Fruit fly (Drosophila melanogaster) whole organism, prepupa: ENCODE measurements around the gene ppk5.

ENCODE experiments used
- CG10631 ChIP-seq: fragments of 200-800 bp; sonication (Bioruptor generic); optimal IDR thresholded peaks from 2 replicates; lab custom pipeline; 2016; ENCODE audit warnings: missing biosample characterization, missing genetic modification characterization
- CG10669 ChIP-seq: fragments of 200-800 bp; sonication (Bioruptor generic); optimal IDR thresholded peaks from 3 replicates; lab custom pipeline; 2018; ENCODE audit warnings: missing biosample characterization, mild to moderate bottlenecking, missing genetic modification characterization, moderate library complexity
- CG11294 ChIP-seq: fragments of 200-800 bp; sonication (Bioruptor generic); IDR thresholded peaks from 2 replicates; pipeline ENCODE4 v1.3.6; 2022; ENCODE audit warnings: missing biosample characterization, missing genetic modification characterization
- CG15336 ChIP-seq: fragments of 200-800 bp; sonication (Bioruptor generic); IDR thresholded peaks from 2 replicates; pipeline ENCODE4 v1.3.6; 2022; ENCODE audit warnings: missing biosample characterization, missing genetic modification characterization
- CG34406 ChIP-seq: fragments of 200-800 bp; sonication (Bioruptor generic); optimal IDR thresholded peaks from 3 replicates; lab custom pipeline; 2016; ENCODE audit warnings: missing biosample characterization, missing genetic modification characterization
- CG4318 ChIP-seq: fragments of 200-800 bp; sonication (Bioruptor generic); optimal IDR thresholded peaks from 3 replicates; lab custom pipeline; 2017; ENCODE audit warnings: missing biosample characterization, mild to moderate bottlenecking, missing genetic modification characterization
- CG6163 ChIP-seq: fragments of 200-800 bp; sonication (Bioruptor generic); IDR thresholded peaks from 3 replicates; pipeline ENCODE4 v1.3.6; 2022; ENCODE audit warnings: missing biosample characterization, missing genetic modification characterization
- CG6276 ChIP-seq: fragments of 200-800 bp; sonication (Bioruptor generic); optimal IDR thresholded peaks from 2 replicates; lab custom pipeline; 2017; ENCODE audit warnings: missing biosample characterization, mild to moderate bottlenecking, missing genetic modification characterization
- CG6792 ChIP-seq: fragments of 200-800 bp; sonication (Bioruptor generic); optimal IDR thresholded peaks from 3 replicates; lab custom pipeline; 2016; ENCODE audit warnings: missing biosample characterization, missing genetic modification characterization
- CG6808 ChIP-seq: fragments of 200-800 bp; sonication (Bioruptor generic); optimal IDR thresholded peaks from 3 replicates; lab custom pipeline; 2017; ENCODE audit warnings: missing biosample characterization, missing genetic modification characterization, mild to moderate bottlenecking, moderate library complexity, missing genetic modification reagents
- CG6854 ChIP-seq: fragments of 200-800 bp; sonication (Bioruptor generic); optimal IDR thresholded peaks from 2 replicates; lab custom pipeline; 2017; ENCODE audit warnings: missing biosample characterization, mild to moderate bottlenecking, missing genetic modification characterization
- CG7368 ChIP-seq: fragments of 200-800 bp; sonication (Bioruptor generic); optimal IDR thresholded peaks from 3 replicates; lab custom pipeline; 2016; ENCODE audit warnings: missing biosample characterization, missing genetic modification characterization
- CG8119 ChIP-seq: fragments of 200-800 bp; sonication (Bioruptor generic); IDR thresholded peaks from 3 replicates; pipeline ENCODE4 v1.3.6; 2022; ENCODE audit warnings: missing biosample characterization, missing genetic modification characterization
- CG8632 ChIP-seq: fragments of 200-800 bp; sonication (Bioruptor generic); optimal IDR thresholded peaks from 3 replicates; lab custom pipeline; 2016; ENCODE audit warnings: missing biosample characterization, missing genetic modification characterization
- CG9139 ChIP-seq: fragments of 200-800 bp; sonication (Bioruptor generic); optimal IDR thresholded peaks from 3 replicates; lab custom pipeline; 2017; ENCODE audit warnings: missing biosample characterization, mild to moderate bottlenecking, missing genetic modification characterization
- Eip75B ChIP-seq: fragments of 200-800 bp; sonication (Bioruptor generic); optimal IDR thresholded peaks from 3 replicates; lab custom pipeline; 2016; ENCODE audit warnings: missing biosample characterization, missing genetic modification characterization
- Eip78C ChIP-seq: fragments of 200-800 bp; sonication (Bioruptor generic); peaks from one replicate; lab custom pipeline; 2016; ENCODE audit warnings: missing biosample characterization, missing genetic modification characterization
- Ets21C ChIP-seq: fragments of 200-800 bp; sonication (Bioruptor generic); optimal IDR thresholded peaks from 3 replicates; lab custom pipeline; 2016; ENCODE audit warnings: missing biosample characterization, missing genetic modification characterization
- Gug ChIP-seq: fragments of 200-800 bp; sonication (Bioruptor generic); IDR thresholded peaks from 2 replicates; pipeline ENCODE4 v1.3.6; 2022; ENCODE audit warnings: missing biosample characterization, missing genetic modification characterization
- Hr38 ChIP-seq: sonication (Bioruptor generic); optimal IDR thresholded peaks from 2 replicates; lab custom pipeline; 2016; ENCODE audit warnings: missing biosample characterization, missing genetic modification characterization
- Hr39 ChIP-seq: fragments of 200-800 bp; sonication (Bioruptor generic); optimal IDR thresholded peaks from 2 replicates; lab custom pipeline; 2016; ENCODE audit warnings: missing biosample characterization, missing genetic modification characterization
- Hr4 ChIP-seq: fragments of 200-800 bp; sonication (Bioruptor generic); optimal IDR thresholded peaks from 3 replicates; lab custom pipeline; 2016; ENCODE audit warnings: missing biosample characterization, missing genetic modification characterization
- Smox ChIP-seq: fragments of 200-800 bp; sonication (Bioruptor generic); optimal IDR thresholded peaks from 3 replicates; lab custom pipeline; 2016; ENCODE audit warnings: missing biosample characterization, missing genetic modification characterization
- Sox102F ChIP-seq: fragments of 200-800 bp; sonication (Bioruptor generic); optimal IDR thresholded peaks from 2 replicates; lab custom pipeline; 2016; ENCODE audit warnings: missing biosample characterization, mild to moderate bottlenecking, missing genetic modification characterization
- Sox14 ChIP-seq: fragments of 200-800 bp; sonication (Bioruptor generic); optimal IDR thresholded peaks from 3 replicates; lab custom pipeline; 2016; ENCODE audit warnings: missing biosample characterization, missing genetic modification characterization
- Sox15 ChIP-seq: fragments of 200-800 bp; sonication (Bioruptor generic); optimal IDR thresholded peaks from 3 replicates; lab custom pipeline; 2016; ENCODE audit warnings: missing biosample characterization, missing genetic modification characterization
- acj6 ChIP-seq: fragments of 200-800 bp; sonication (Bioruptor generic); optimal IDR thresholded peaks from 3 replicates; lab custom pipeline; 2016; ENCODE audit warnings: missing biosample characterization, missing genetic modification characterization
- dac ChIP-seq: fragments of 200-800 bp; sonication (Bioruptor generic); optimal IDR thresholded peaks from 2 replicates; lab custom pipeline; 2017; ENCODE audit warnings: missing biosample characterization, mild to moderate bottlenecking, missing genetic modification characterization
- dsx ChIP-seq: fragments of 200-800 bp; optimal IDR thresholded peaks from 3 replicates; lab custom pipeline; 2019; ENCODE audit warnings: missing biosample characterization, mild to moderate bottlenecking, missing genetic modification characterization, moderate library complexity; ENCODE audit not compliant: poor library complexity, severe bottlenecking
- eg ChIP-seq: fragments of 200-800 bp; sonication (Bioruptor generic); IDR thresholded peaks from 3 replicates; pipeline ENCODE4 v1.3.6; 2022; ENCODE audit warnings: missing biosample characterization, missing genetic modification characterization
- fd59A ChIP-seq: fragments of 200-800 bp; sonication (Bioruptor generic); optimal IDR thresholded peaks from 2 replicates; lab custom pipeline; 2017; ENCODE audit warnings: missing biosample characterization, mild to moderate bottlenecking, missing genetic modification characterization, missing genetic modification reagents
- fkh ChIP-seq: fragments of 200-800 bp; sonication (Bioruptor generic); optimal IDR thresholded peaks from 3 replicates; lab custom pipeline; 2017; ENCODE audit warnings: missing biosample characterization, mild to moderate bottlenecking, missing genetic modification characterization, moderate library complexity
- net ChIP-seq: fragments of 200-800 bp; sonication (Bioruptor generic); optimal IDR thresholded peaks from 3 replicates; lab custom pipeline; 2016; ENCODE audit warnings: missing biosample characterization, missing genetic modification characterization
- pdm3 ChIP-seq: fragments of 200-800 bp; sonication (Bioruptor generic); optimal IDR thresholded peaks from 3 replicates; lab custom pipeline; 2016; ENCODE audit warnings: missing biosample characterization, missing genetic modification characterization
- ss ChIP-seq, 2 experiments: fragments of 200-800 bp; sonication (Bioruptor generic); optimal IDR thresholded peaks; 2 replicates in 1 of 2; 3 replicates in 1 of 2; lab custom pipeline; 2017 to 2018; ENCODE audit warnings: mild to moderate bottlenecking in 2 of 2, missing biosample characterization in 2 of 2, missing genetic modification characterization in 2 of 2, moderate library complexity in 1 of 2
- svp ChIP-seq: fragments of 200-800 bp; sonication (Bioruptor generic); peaks from one replicate; lab custom pipeline; 2016; ENCODE audit warnings: missing biosample characterization, missing genetic modification characterization

Gene ppk5

DNA sequence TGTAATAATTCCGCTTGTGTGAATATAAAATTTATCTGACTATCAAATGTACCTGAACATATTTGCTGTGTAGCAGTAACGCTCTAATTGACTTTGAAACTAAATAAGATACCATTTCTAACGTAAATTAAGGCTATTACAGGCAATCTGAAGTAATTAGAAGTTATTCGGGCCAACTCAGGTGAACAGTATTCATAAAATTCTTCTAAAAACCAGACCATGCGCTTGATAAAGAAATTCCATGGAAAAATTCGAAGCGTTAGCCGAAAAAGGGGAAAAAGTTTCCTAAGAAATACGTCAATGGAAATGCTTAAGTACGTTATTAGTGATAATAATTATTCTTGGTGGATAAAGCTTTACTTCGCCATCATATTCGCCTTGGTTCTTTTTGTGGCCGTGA is at the start of gene ppk5:
Gene ppk5 (plus strand): TSS at position 301 of the 400 bp plus-strand sequence.
- TF ChIP-seq CG4318 (no peak), Hr4 (GFP tag; lab: Kevin White, UChicago) (no peak), ss (GFP tag; optimal IDR thresholded peaks at IDR 0.05; lab: Kevin White, UChicago) (no peak), Ets21C (GFP tag; lab: Kevin White, UChicago) (no peak), eg (GFP tag; lab: Robert Waterston, UW) (no peak), CG6854 (GFP tag; lab: Kevin White, UChicago) (no peak), CG34406 (GFP tag; lab: Kevin White, UChicago) (no peak), CG8632 (no peak), Sox14 (no peak), Eip78C (no peak), CG7368 (no peak), Gug (GFP tag; lab: Robert Waterston, UW) (no peak), Eip75B (GFP tag; lab: Kevin White, UChicago) (no peak), Hr38 (GFP tag; lab: Kevin White, UChicago) (no peak), dsx (GFP tag; lab: Kevin White, UChicago) (no peak), CG10669 (no peak), CG6792 (GFP tag; lab: Kevin White, UChicago) (no peak)

- TF ChIP-seq dsx (GFP tag; lab: Kevin White, UChicago) (peak; percentile 40), CG15336 (GFP tag; lab: Robert Waterston, UW) (peak; percentile 55; the same call in 1 of the 2 replicates), CG8119 (GFP tag; lab: Robert Waterston, UW) (peak; percentile 55), CG6163 (GFP tag; lab: Robert Waterston, UW) (peak; percentile 57; the same call in 2 of the 3 replicates)
These were observed 49.1 kb upstream of the ppk5 start for dm6 chr3L:21485371-21485770.

DNA sequence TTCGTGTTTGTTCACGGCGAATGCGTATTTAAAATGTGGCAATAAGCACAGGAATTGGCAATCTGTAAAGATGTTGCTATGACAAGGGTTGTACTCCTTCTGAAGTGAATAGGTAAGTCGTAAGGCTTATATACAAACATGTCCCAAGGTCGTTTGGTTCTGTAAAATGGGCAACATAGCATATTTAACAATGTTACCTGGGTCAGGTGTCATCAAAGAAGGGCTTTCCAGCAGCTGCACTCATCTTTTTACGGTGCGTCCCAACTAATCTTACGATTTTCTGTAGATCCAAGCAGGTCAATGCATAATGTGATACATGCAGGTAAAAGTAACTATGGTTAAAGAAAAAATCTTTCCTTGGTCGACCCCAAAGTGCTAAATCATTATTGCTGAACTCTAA is 44.0 kb upstream of the ppk5 start, which contains the start of gene Neu2:
Gene Neu2 (minus strand): TSS at position 101 of the 400 bp plus-strand sequence.
- TF ChIP-seq fd59A (no peak), Ets21C (GFP tag; lab: Kevin White, UChicago) (no peak), net (GFP tag; lab: Kevin White, UChicago) (no peak), Smox (GFP tag; lab: Kevin White, UChicago) (no peak), CG6276 (no peak), CG11294 (GFP tag; lab: Robert Waterston, UW) (no peak), Sox102F (GFP tag; lab: Kevin White, UChicago) (no peak), dac (no peak), CG6163 (GFP tag; lab: Robert Waterston, UW) (no peak)

DNA sequence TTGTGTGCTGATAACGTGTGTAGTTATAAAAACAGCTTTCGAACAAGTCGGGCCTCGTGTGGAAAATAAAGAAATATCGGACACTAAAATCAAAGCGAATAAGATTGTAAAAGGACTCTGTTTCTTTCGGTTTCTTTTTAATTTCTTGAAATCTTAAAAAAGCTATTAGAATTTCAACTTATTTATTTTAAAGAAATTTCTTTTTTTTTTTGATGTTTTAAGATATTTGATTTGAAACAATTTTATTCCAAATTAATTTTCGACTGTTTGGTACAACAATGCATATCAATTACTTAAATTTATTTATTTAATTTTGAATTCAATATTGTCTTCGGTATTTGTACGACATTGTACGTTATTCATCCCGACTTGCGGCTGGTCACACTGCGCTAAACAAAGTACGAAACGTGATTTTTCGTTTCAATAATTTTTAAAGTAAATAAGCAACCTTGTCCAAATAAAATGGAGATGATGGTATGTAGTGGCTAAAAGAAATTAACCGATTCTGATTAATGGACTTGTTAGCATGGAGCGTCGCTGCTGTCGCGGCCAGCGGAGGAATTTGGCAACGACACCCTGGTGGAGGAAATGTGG is 41.6 kb upstream of the ppk5 start, which contains the start of the genes CG7202 and CG7519:
Gene CG7202 (minus strand): TSS at position 51 of the 594 bp plus-strand sequence.
Gene CG7519 (plus strand): TSS at position 361 of the 594 bp plus-strand sequence.
- TF ChIP-seq Hr4 (GFP tag; lab: Kevin White, UChicago) (no peak), CG6808 (no peak), fkh (GFP tag; lab: Kevin White, UChicago) (peak; percentile 77), CG10631 (GFP tag; lab: Kevin White, UChicago) (no peak), Eip75B (GFP tag; lab: Kevin White, UChicago) (no peak), dsx (GFP tag; lab: Kevin White, UChicago) (peak; percentile 90), CG6276 (no peak), fd59A (no peak)

DNA sequence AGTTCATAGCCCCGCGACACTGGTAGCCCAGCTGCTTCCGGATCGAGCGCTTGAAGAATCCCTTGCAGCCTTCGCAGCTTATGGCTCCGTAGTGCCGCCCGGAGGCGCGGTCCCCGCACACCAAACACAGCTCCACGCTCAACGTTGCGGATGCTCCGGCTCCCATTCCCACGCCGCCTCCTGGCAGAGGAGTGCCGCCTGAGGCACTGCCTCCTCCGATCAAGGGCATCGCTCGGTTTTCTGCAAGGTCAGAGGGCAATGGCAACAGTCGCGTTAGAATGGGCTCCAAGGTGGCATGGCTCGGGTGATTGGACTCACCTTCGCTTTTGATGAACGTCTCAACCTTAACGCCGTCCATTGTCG is 38.0 kb upstream of the ppk5 start:
- TF ChIP-seq CG6792 (GFP tag; lab: Kevin White, UChicago) (no peak), pdm3 (GFP tag; lab: Kevin White, UChicago) (no peak), Hr39 (GFP tag; lab: Kevin White, UChicago) (no peak), CG6163 (GFP tag; lab: Robert Waterston, UW) (no peak), CG4318 (no peak), CG9139 (no peak), acj6 (no peak), svp (no peak), Sox15 (GFP tag; lab: Kevin White, UChicago) (no peak), CG7368 (no peak), Sox14 (no peak)
